Worm (Caenorhabditis elegans) whole organism, young adult: Measurements from ENCODE around the gene srh-266.

Experiments used
- B0019.2 ChIP-seq: fragments of 200-800 bp; sonication (Bioruptor generic); conservative IDR thresholded peaks from 2 replicates; pipeline ENCODE4 v1.3.6; 2022; ENCODE audit warnings: missing genetic modification reagents, missing genetic modification characterization, missing compliant biosample characterization
- F57C9.4 ChIP-seq: sonication (generic microtip); optimal IDR thresholded peaks from 2 replicates; lab custom pipeline; 2017; ENCODE audit warnings: mild to moderate bottlenecking, missing genetic modification characterization, missing compliant biosample characterization
- T07F8.4 ChIP-seq: sonication (generic microtip); optimal IDR thresholded peaks from 2 replicates; lab custom pipeline; 2016; ENCODE audit warnings: mild to moderate bottlenecking, missing genetic modification characterization, moderate library complexity, missing compliant biosample characterization
- ama-1 ChIP-seq, 3 experiments: fragments of 150-350 bp in 1 of 3; sonication (generic microtip) in 2 of 3; optimal IDR thresholded peaks; 2 replicates each; lab custom pipeline; 2014 to 2018; ENCODE audit warnings: missing biosample characterization in 2 of 3, missing genetic modification characterization in 2 of 3, missing genetic modification reagents in 2 of 3
- aptf-2 ChIP-seq: fragments of 200-800 bp; sonication (Bioruptor generic); conservative IDR thresholded peaks from 2 replicates; pipeline ENCODE4 v1.3.6; 2022; ENCODE audit warnings: missing genetic modification reagents, missing genetic modification characterization, missing compliant biosample characterization
- dpl-1 ChIP-seq: fragments of 150-350 bp; optimal IDR thresholded peaks from 2 replicates; lab custom pipeline; 2014; ENCODE audit warnings: missing biosample characterization, missing genetic modification reagents, missing genetic modification characterization
- efl-1 ChIP-seq: fragments of 150-350 bp; optimal IDR thresholded peaks from 2 replicates; lab custom pipeline; 2014; ENCODE audit warnings: missing biosample characterization, missing genetic modification reagents, missing genetic modification characterization
- mel-28 ChIP-seq: sonication (generic microtip); optimal IDR thresholded peaks from 2 replicates; lab custom pipeline; 2016; ENCODE audit warnings: borderline replicate concordance, mild to moderate bottlenecking, missing genetic modification characterization, missing compliant biosample characterization
- mxl-1 ChIP-seq: sonication (generic microtip); optimal IDR thresholded peaks from 2 replicates; lab custom pipeline; 2016; ENCODE audit warnings: missing genetic modification characterization, missing compliant biosample characterization
- nhr-27 ChIP-seq: fragments of 200-800 bp; sonication (Bioruptor generic); optimal IDR thresholded peaks from 2 replicates; lab custom pipeline; 2018; ENCODE audit warnings: mild to moderate bottlenecking, missing genetic modification characterization, moderate library complexity, missing compliant biosample characterization
- snpc-1.1 ChIP-seq: sonication (generic microtip); optimal IDR thresholded peaks from 2 replicates; lab custom pipeline; 2017; ENCODE audit warnings: missing genetic modification characterization, mild to moderate bottlenecking, missing compliant biosample characterization, antibody characterized with exemption, moderate library complexity, missing genotype, missing genetic modification reagents; ENCODE audit not compliant: insufficient read depth
- snpc-4 ChIP-seq, 5 experiments: fragments of 150-350 bp in 1 of 5; sonication (generic microtip) in 4 of 5; optimal IDR thresholded peaks; 2 replicates each; lab custom pipeline; 2014 to 2018; ENCODE audit warnings: missing genetic modification characterization in 5 of 5, missing biosample characterization in 3 of 5, antibody characterized with exemption in 2 of 5, mild to moderate bottlenecking in 2 of 5, missing compliant biosample characterization in 2 of 5, missing genotype in 2 of 5, moderate library complexity in 2 of 5, missing genetic modification reagents in 1 of 5
- unc-62 ChIP-seq: fragments of 150-350 bp; optimal IDR thresholded peaks from 2 replicates; lab custom pipeline; 2014; ENCODE audit warnings: missing biosample characterization, missing genetic modification reagents, missing genetic modification characterization

- TF ChIP-seq snpc-1.1 (tag; lab: Kevin White, UChicago) (no peak), F57C9.4 (tag; lab: Kevin White, UChicago) (no peak), nhr-27 (tag; lab: Kevin White, UChicago) (no peak), mxl-1 (tag; lab: Kevin White, UChicago) (no peak), unc-62 (GFP tag; lab: Kevin White, UChicago) (no peak), T07F8.4 (no peak), ama-1 (optimal IDR thresholded peaks at IDR 0.05; lab: Kevin White, UChicago) (no peak), ama-1 (GFP tag; optimal IDR thresholded peaks at IDR 0.05; lab: Kevin White, UChicago) (no peak), B0019.2 (GFP tag; lab: Robert Waterston, UW) (no peak), efl-1 (no peak), mel-28 (no peak), snpc-4 (GFP tag; optimal IDR thresholded peaks at IDR 0.05; lab: Kevin White, UChicago) (no peak), snpc-4 (tag; optimal IDR thresholded peaks at IDR 0.05; lab: Kevin White, UChicago) (no peak), dpl-1 (no peak), aptf-2 (GFP tag; lab: Robert Waterston, UW) (no peak)
Observed at ce11 chrV:624922-625321, 39.7 kb upstream of the srh-266 start, which contains the start of gene srt-17.
